Fruit fly (Drosophila melanogaster) whole organism, pupa: ENCODE results near the gene slam.

Experiments used
- CG10348 ChIP-seq: fragments of 200-800 bp; sonication (Bioruptor generic); IDR thresholded peaks from 2 replicates; pipeline ENCODE4 v1.3.6; 2022; ENCODE audit warnings: missing biosample characterization, missing genetic modification characterization
- CG12605 ChIP-seq: fragments of 200-800 bp; sonication (Bioruptor generic); IDR thresholded peaks from 2 replicates; pipeline ENCODE4 v1.3.6; 2022; ENCODE audit warnings: missing biosample characterization, missing genetic modification characterization
- CG13204 ChIP-seq: fragments of 200-800 bp; sonication (Bioruptor generic); optimal IDR thresholded peaks from 2 replicates; lab custom pipeline; 2018; ENCODE audit warnings: missing biosample characterization, mild to moderate bottlenecking, missing genetic modification characterization, moderate library complexity
- CG14655 ChIP-seq: fragments of 200-800 bp; sonication (Bioruptor generic); optimal IDR thresholded peaks from 3 replicates; lab custom pipeline; 2017; ENCODE audit warnings: mild to moderate bottlenecking, missing biosample characterization, missing genetic modification reagents, missing genetic modification characterization
- CG15710 ChIP-seq: fragments of 200-800 bp; sonication (Bioruptor generic); optimal IDR thresholded peaks from 2 replicates; lab custom pipeline; 2018; ENCODE audit warnings: missing biosample characterization, mild to moderate bottlenecking, missing genetic modification characterization, moderate library complexity
- CG17806 ChIP-seq: fragments of 200-800 bp; sonication (Bioruptor generic); optimal IDR thresholded peaks from 2 replicates; lab custom pipeline; 2018; ENCODE audit warnings: missing biosample characterization, mild to moderate bottlenecking, missing genetic modification characterization, moderate library complexity
- CG34367 ChIP-seq: fragments of 200-800 bp; sonication (Bioruptor generic); optimal IDR thresholded peaks from 2 replicates; lab custom pipeline; 2018; ENCODE audit warnings: missing biosample characterization, mild to moderate bottlenecking, missing genetic modification characterization
- CG4496 ChIP-seq: fragments of 200-800 bp; sonication (Bioruptor generic); IDR thresholded peaks from 3 replicates; pipeline ENCODE4 v1.3.6; 2022; ENCODE audit warnings: missing biosample characterization, missing genetic modification characterization
- CG8159 ChIP-seq: fragments of 200-800 bp; sonication (Bioruptor generic); optimal IDR thresholded peaks from 3 replicates; lab custom pipeline; 2018; ENCODE audit warnings: missing biosample characterization, mild to moderate bottlenecking, missing genetic modification characterization, moderate library complexity
- CG8301 ChIP-seq: fragments of 200-800 bp; sonication (Bioruptor generic); optimal IDR thresholded peaks from 2 replicates; lab custom pipeline; 2018; ENCODE audit warnings: missing biosample characterization, mild to moderate bottlenecking, missing genetic modification characterization
- CG9948 ChIP-seq: fragments of 200-800 bp; sonication (Bioruptor generic); optimal IDR thresholded peaks from 2 replicates; lab custom pipeline; 2018; ENCODE audit warnings: missing biosample characterization, mild to moderate bottlenecking, missing genetic modification characterization, moderate library complexity
- D1 ChIP-seq: fragments of 200-800 bp; sonication (Bioruptor generic); optimal IDR thresholded peaks from 2 replicates; lab custom pipeline; 2018; ENCODE audit warnings: missing biosample characterization, mild to moderate bottlenecking, missing genetic modification characterization, moderate library complexity
- EcR ChIP-seq: fragments of 200-800 bp; sonication (Bioruptor generic); optimal IDR thresholded peaks from 3 replicates; lab custom pipeline; 2019; ENCODE audit warnings: missing biosample characterization, missing genetic modification characterization, mild to moderate bottlenecking, moderate library complexity, missing genetic modification reagents
- Ets98B ChIP-seq: fragments of 200-800 bp; sonication (Bioruptor generic); IDR thresholded peaks from 2 replicates; pipeline ENCODE4 v1.3.6; 2022; ENCODE audit warnings: missing biosample characterization, missing genetic modification characterization
- Pif1A ChIP-seq: fragments of 200-800 bp; sonication (Bioruptor generic); optimal IDR thresholded peaks from 3 replicates; lab custom pipeline; 2016; ENCODE audit warnings: missing biosample characterization, missing genetic modification characterization
- Pif1B ChIP-seq: fragments of 200-800 bp; sonication (Bioruptor generic); optimal IDR thresholded peaks from 3 replicates; lab custom pipeline; 2016; ENCODE audit warnings: missing biosample characterization, missing genetic modification characterization
- Snoo ChIP-seq: fragments of 200-800 bp; sonication (Bioruptor generic); optimal IDR thresholded peaks from 3 replicates; lab custom pipeline; 2017; ENCODE audit warnings: missing biosample characterization, mild to moderate bottlenecking, missing genetic modification characterization, inconsistent platforms
- fd96Ca ChIP-seq: fragments of 200-800 bp; sonication (Bioruptor generic); IDR thresholded peaks from 3 replicates; pipeline ENCODE4 v1.3.6; 2022; ENCODE audit warnings: missing biosample characterization, missing genetic modification characterization
- gl ChIP-seq: fragments of 200-800 bp; sonication (Bioruptor generic); optimal IDR thresholded peaks from 2 replicates; lab custom pipeline; 2018; ENCODE audit warnings: missing biosample characterization, mild to moderate bottlenecking, missing genetic modification characterization
- rn ChIP-seq: fragments of 200-800 bp; sonication (Bioruptor generic); IDR thresholded peaks from 2 replicates; pipeline ENCODE4 v1.3.6; 2022; ENCODE audit warnings: missing biosample characterization, missing genetic modification characterization

The slam gene

dm6 chr2L:6422488-6422887, 50.3 kb downstream of the slam start:
- TF ChIP-seq CG14655 (no peak), CG34367 (no peak), rn (GFP tag; lab: Robert Waterston, UW) (no peak), Pif1B (no peak), CG13204 (no peak), CG8301 (tag; lab: Kevin White, UChicago) (no peak), CG8159 (no peak)

- TF ChIP-seq fd96Ca (GFP tag; lab: Robert Waterston, UW) (no peak), Pif1B (no peak), CG9948 (no peak), gl (tag; lab: Kevin White, UChicago) (no peak), CG8301 (tag; lab: Kevin White, UChicago) (no peak), rn (GFP tag; lab: Robert Waterston, UW) (no peak), CG4496 (no peak), Ets98B (GFP tag; lab: Robert Waterston, UW) (no peak), CG13204 (no peak), CG8159 (no peak), EcR (GFP tag; lab: Kevin White, UChicago) (no peak), CG14655 (no peak)
Observed at dm6 chr2L:6423148-6423547, 51.0 kb downstream of the slam start, which contains the start of gene Tig. TSS of gene Tig (minus strand) at chr2L:6423310.

- TF ChIP-seq CG8159 (no peak), CG8301 (tag; lab: Kevin White, UChicago) (no peak), Snoo (tag; lab: Kevin White, UChicago) (no peak), CG14655 (no peak), EcR (GFP tag; lab: Kevin White, UChicago) (no peak), CG13204 (no peak), CG10348 (no peak)
Observed at dm6 chr2L:6424198-6424597, 52.0 kb downstream of the slam start, which contains the start of gene Fic. TSS of gene Fic (plus strand) at chr2L:6424336.

dm6 chr2L:6426329-6426728, 54.1 kb downstream of the slam start:
- TF ChIP-seq D1 (tag; lab: Kevin White, UChicago) (no peak), EcR (GFP tag; lab: Kevin White, UChicago) (no peak), CG12605 (GFP tag; lab: Robert Waterston, UW) (no peak), fd96Ca (GFP tag; lab: Robert Waterston, UW) (no peak), CG14655 (no peak), CG34367 (no peak), Pif1B (no peak), CG13204 (no peak), rn (GFP tag; lab: Robert Waterston, UW) (no peak), CG8159 (no peak), CG15710 (tag; lab: Kevin White, UChicago) (no peak), CG4496 (no peak), Pif1A (GFP tag; lab: Kevin White, UChicago) (no peak), Ets98B (GFP tag; lab: Robert Waterston, UW) (no peak), CG17806 (tag; lab: Kevin White, UChicago) (no peak), CG10348 (no peak), CG9948 (no peak), CG8301 (tag; lab: Kevin White, UChicago) (no peak)
